Worm (Caenorhabditis elegans) whole organism, L1 larva: Measurements from ENCODE around the gene mrps-10.

ENCODE experiments used
- ceh-90 ChIP-seq: sonication (generic microtip); optimal IDR thresholded peaks from 2 replicates; lab custom pipeline; 2016; ENCODE audit warnings: missing genetic modification characterization, missing compliant biosample characterization
- egl-13 ChIP-seq: sonication (generic microtip); optimal IDR thresholded peaks from 2 replicates; lab custom pipeline; 2016; ENCODE audit warnings: missing genotype, missing genetic modification reagents, missing genetic modification characterization, missing compliant biosample characterization
- lir-3 ChIP-seq: sonication (generic microtip); optimal IDR thresholded peaks from 2 replicates; lab custom pipeline; 2016; ENCODE audit warnings: mild to moderate bottlenecking, missing genetic modification characterization, moderate library complexity, missing compliant biosample characterization; ENCODE audit not compliant: poor library complexity
- lsy-2 ChIP-seq, 2 experiments: fragments of 150-350 bp; optimal IDR thresholded peaks; 2 replicates each; lab custom pipeline; 2014; ENCODE audit warnings: missing biosample characterization in 2 of 2, missing genetic modification characterization in 2 of 2
- nhr-47 ChIP-seq: sonication (generic microtip); optimal IDR thresholded peaks from 2 replicates; lab custom pipeline; 2016; ENCODE audit warnings: mild to moderate bottlenecking, missing genetic modification characterization, moderate library complexity, missing compliant biosample characterization
- nhr-77 ChIP-seq: fragments of 150-350 bp; optimal IDR thresholded peaks from 2 replicates; lab custom pipeline; 2014; ENCODE audit warnings: missing biosample characterization, missing genetic modification characterization
- nhr-90 ChIP-seq: sonication (generic microtip); optimal IDR thresholded peaks from 2 replicates; lab custom pipeline; 2016; ENCODE audit warnings: mild to moderate bottlenecking, missing genetic modification characterization, missing compliant biosample characterization; ENCODE audit not compliant: poor library complexity
- pag-3 ChIP-seq: sonication (generic microtip); optimal IDR thresholded peaks from 2 replicates; lab custom pipeline; 2017; ENCODE audit warnings: missing genetic modification characterization, mild to moderate bottlenecking, missing compliant biosample characterization, antibody characterized with exemption, borderline replicate concordance; ENCODE audit not compliant: insufficient read depth
- rnt-1 ChIP-seq: sonication (generic microtip); optimal IDR thresholded peaks from 2 replicates; lab custom pipeline; 2016; ENCODE audit warnings: mild to moderate bottlenecking, missing genetic modification characterization, moderate library complexity, missing compliant biosample characterization
- sup-37 ChIP-seq: fragments of 200-800 bp; sonication (Bioruptor generic); optimal IDR thresholded peaks from 2 replicates; lab custom pipeline; 2018; ENCODE audit warnings: mild to moderate bottlenecking, missing genetic modification characterization, missing compliant biosample characterization
- tbx-2 ChIP-seq: sonication (generic microtip); optimal IDR thresholded peaks from 2 replicates; lab custom pipeline; 2016; ENCODE audit warnings: missing genetic modification characterization, missing compliant biosample characterization
- unc-130 ChIP-seq: fragments of 150-350 bp; optimal IDR thresholded peaks from 2 replicates; lab custom pipeline; 2017; ENCODE audit warnings: missing biosample characterization, missing genetic modification characterization, inconsistent platforms
- unc-62 ChIP-seq: fragments of 150-350 bp; optimal IDR thresholded peaks from 2 replicates; lab custom pipeline; 2014; ENCODE audit warnings: missing biosample characterization, missing genetic modification reagents, missing genetic modification characterization
- unc-86 ChIP-seq: sonication (generic microtip); optimal IDR thresholded peaks from 2 replicates; lab custom pipeline; 2016; ENCODE audit warnings: missing genetic modification characterization, missing compliant biosample characterization

- TF ChIP-seq unc-86 (no peak), sup-37 (GFP tag; lab: Kevin White, UChicago) (no peak), lir-3 (tag; lab: Kevin White, UChicago) (no peak), nhr-90 (tag; lab: Kevin White, UChicago) (no peak), rnt-1 (tag; lab: Kevin White, UChicago) (no peak), ceh-90 (tag; lab: Kevin White, UChicago) (no peak), lsy-2 (tag; optimal IDR thresholded peaks at IDR 0.05; lab: Kevin White, UChicago) (no peak), egl-13 (tag; lab: Kevin White, UChicago) (no peak), pag-3 (tag; lab: Kevin White, UChicago) (no peak), tbx-2 (tag; lab: Kevin White, UChicago) (no peak), unc-130 (tag; lab: Kevin White, UChicago) (no peak), nhr-77 (tag; lab: Kevin White, UChicago) (no peak), nhr-47 (tag; lab: Kevin White, UChicago) (no peak), unc-62 (GFP tag; lab: Kevin White, UChicago) (no peak)
Measured at ce11 chrIII:12932776-12933175, 6.4 kb downstream of the mrps-10 start.
